Worm (Caenorhabditis elegans) whole organism, mixed stage, embryonic: ENCODE data around the gene srw-107.

Experiments
- M03D4.4 ChIP-seq: sonication (generic microtip); optimal IDR thresholded peaks from 2 replicates; lab custom pipeline; 2017; ENCODE audit warnings: mild to moderate bottlenecking, missing genetic modification characterization, missing compliant biosample characterization
- bed-3 ChIP-seq: fragments of 200-800 bp; sonication (Bioruptor generic); optimal IDR thresholded peaks from 3 replicates; lab custom pipeline; 2018; ENCODE audit warnings: mild to moderate bottlenecking, missing genetic modification characterization, moderate library complexity, missing compliant biosample characterization
- ceh-39 ChIP-seq: fragments of 150-350 bp; optimal IDR thresholded peaks from 2 replicates; lab custom pipeline; 2014; ENCODE audit warnings: missing biosample characterization, missing genetic modification characterization
- ceh-43 ChIP-seq: fragments of 200-800 bp; sonication (Bioruptor generic); optimal IDR thresholded peaks from 2 replicates; lab custom pipeline; 2018; ENCODE audit warnings: mild to moderate bottlenecking, missing genetic modification characterization, moderate library complexity, missing compliant biosample characterization
- ceh-83 ChIP-seq: fragments of 200-800 bp; sonication (Bioruptor generic); optimal IDR thresholded peaks from 2 replicates; lab custom pipeline; 2018; ENCODE audit warnings: mild to moderate bottlenecking, missing genetic modification characterization, missing compliant biosample characterization
- ces-1 ChIP-seq: fragments of 150-350 bp; optimal IDR thresholded peaks from 2 replicates; lab custom pipeline; 2014; ENCODE audit warnings: missing biosample characterization, missing genetic modification reagents, missing genetic modification characterization
- drap-1 ChIP-seq: fragments of 200-800 bp; sonication (Bioruptor generic); optimal IDR thresholded peaks from 3 replicates; lab custom pipeline; 2018; ENCODE audit warnings: mild to moderate bottlenecking, missing genetic modification characterization, missing compliant biosample characterization
- elt-1 ChIP-seq: sonication (generic microtip); optimal IDR thresholded peaks from 2 replicates; lab custom pipeline; 2017; ENCODE audit warnings: missing genetic modification characterization, mild to moderate bottlenecking, missing compliant biosample characterization, antibody characterized with exemption, moderate library complexity, borderline replicate concordance; ENCODE audit not compliant: insufficient read depth
- elt-3 ChIP-seq: fragments of 150-350 bp; optimal IDR thresholded peaks from 2 replicates; lab custom pipeline; 2014; ENCODE audit warnings: missing biosample characterization, missing genetic modification characterization
- flh-1 ChIP-seq: fragments of 200-800 bp; sonication (Bioruptor generic); optimal IDR thresholded peaks from 2 replicates; lab custom pipeline; 2018; ENCODE audit warnings: mild to moderate bottlenecking, missing genetic modification characterization, moderate library complexity, missing compliant biosample characterization
- ham-2 ChIP-seq: fragments of 200-800 bp; sonication (Bioruptor generic); optimal IDR thresholded peaks from 2 replicates; lab custom pipeline; 2018; ENCODE audit warnings: mild to moderate bottlenecking, missing genetic modification characterization, missing compliant biosample characterization
- hlh-1 ChIP-seq: fragments of 150-350 bp; optimal IDR thresholded peaks from 2 replicates; lab custom pipeline; 2014; ENCODE audit warnings: missing biosample characterization, missing genetic modification reagents, missing genetic modification characterization
- lin-13 ChIP-seq: fragments of 150-350 bp; optimal IDR thresholded peaks from 2 replicates; lab custom pipeline; 2014; ENCODE audit warnings: missing biosample characterization, missing genetic modification characterization
- lin-32 ChIP-seq: fragments of 200-800 bp; sonication (Bioruptor generic); optimal IDR thresholded peaks from 2 replicates; lab custom pipeline; 2018; ENCODE audit warnings: mild to moderate bottlenecking, missing genetic modification characterization, missing compliant biosample characterization
- mab-5 ChIP-seq: fragments of 150-350 bp; optimal IDR thresholded peaks from 2 replicates; lab custom pipeline; 2014; ENCODE audit warnings: missing biosample characterization, missing genetic modification characterization
- mls-2 ChIP-seq: sonication (generic microtip); optimal IDR thresholded peaks from 2 replicates; lab custom pipeline; 2016; ENCODE audit warnings: mild to moderate bottlenecking, missing genetic modification characterization, moderate library complexity, missing compliant biosample characterization
- nhr-12 ChIP-seq: fragments of 150-350 bp; optimal IDR thresholded peaks from 2 replicates; lab custom pipeline; 2014; ENCODE audit warnings: missing biosample characterization, missing genetic modification characterization
- nhr-2 ChIP-seq: fragments of 150-350 bp; optimal IDR thresholded peaks from 2 replicates; lab custom pipeline; 2014; ENCODE audit warnings: missing biosample characterization, missing genetic modification characterization
- nhr-28 ChIP-seq: fragments of 150-350 bp; optimal IDR thresholded peaks from 2 replicates; lab custom pipeline; 2014; ENCODE audit warnings: missing biosample characterization, missing genetic modification characterization
- nhr-76 ChIP-seq: sonication (generic microtip); optimal IDR thresholded peaks from 2 replicates; lab custom pipeline; 2017; ENCODE audit warnings: missing biosample characterization, missing genetic modification characterization
- pha-4 ChIP-seq: fragments of 150-350 bp; optimal IDR thresholded peaks from 2 replicates; lab custom pipeline; 2018; ENCODE audit warnings: missing biosample characterization, missing genetic modification reagents, missing genetic modification characterization
- sem-2 ChIP-seq: fragments of 200-800 bp; sonication (Bioruptor generic); optimal IDR thresholded peaks from 2 replicates; lab custom pipeline; 2018; ENCODE audit warnings: mild to moderate bottlenecking, missing genetic modification characterization, missing compliant biosample characterization
- sptf-1 ChIP-seq: sonication (generic microtip); optimal IDR thresholded peaks from 2 replicates; lab custom pipeline; 2017; ENCODE audit warnings: mild to moderate bottlenecking, missing genetic modification characterization, moderate library complexity, missing compliant biosample characterization
- tbx-8 ChIP-seq: fragments of 200-800 bp; sonication (Bioruptor generic); optimal IDR thresholded peaks from 2 replicates; lab custom pipeline; 2018; ENCODE audit warnings: mild to moderate bottlenecking, missing genetic modification characterization, moderate library complexity, missing compliant biosample characterization
- unc-120 ChIP-seq: sonication (generic microtip); optimal IDR thresholded peaks from 2 replicates; lab custom pipeline; 2017; ENCODE audit warnings: missing genetic modification characterization, missing compliant biosample characterization; ENCODE audit not compliant: poor library complexity, severe bottlenecking
- unc-62 ChIP-seq: fragments of 150-350 bp; optimal IDR thresholded peaks from 2 replicates; lab custom pipeline; 2014; ENCODE audit warnings: missing biosample characterization, missing genetic modification reagents, missing genetic modification characterization
- zip-8 ChIP-seq: fragments of 150-350 bp; optimal IDR thresholded peaks from 2 replicates; lab custom pipeline; 2014; ENCODE audit warnings: missing biosample characterization, missing genetic modification characterization
- ztf-11 ChIP-seq: fragments of 150-350 bp; optimal IDR thresholded peaks from 2 replicates; lab custom pipeline; 2014; ENCODE audit warnings: missing biosample characterization, missing genetic modification characterization

srw-107 gene

DNA sequence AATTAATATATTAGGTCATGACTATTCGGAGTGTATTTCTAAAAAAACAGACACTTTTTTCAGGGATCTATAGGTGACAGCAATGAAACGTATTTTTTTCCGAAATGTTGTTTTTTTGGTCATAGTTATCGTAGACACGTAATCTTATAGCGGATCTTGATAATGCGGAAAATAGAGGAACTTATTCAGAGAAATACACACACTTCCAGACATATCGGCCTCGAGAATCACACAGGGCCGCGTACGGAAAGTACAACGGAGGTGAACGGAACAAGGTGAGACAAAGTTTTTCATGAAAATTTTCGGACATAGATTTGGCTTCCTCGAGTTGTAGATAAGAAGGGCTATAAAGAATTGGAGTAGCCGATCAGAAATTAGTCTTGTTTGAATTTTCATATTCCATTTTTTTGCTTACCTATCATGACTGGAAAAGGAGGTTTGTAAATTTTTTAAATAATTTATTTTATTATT, 17.7 kb upstream of the srw-107 start, which contains the start of gene nhr-155:
nhr-155 (plus strand) TSS at position 421 of the 471 bp plus-strand sequence.
- TF ChIP-seq sem-2 (GFP tag; lab: Kevin White, UChicago) (no peak), sptf-1 (no peak), elt-1 (tag; lab: Kevin White, UChicago) (peak; percentile 77)

DNA sequence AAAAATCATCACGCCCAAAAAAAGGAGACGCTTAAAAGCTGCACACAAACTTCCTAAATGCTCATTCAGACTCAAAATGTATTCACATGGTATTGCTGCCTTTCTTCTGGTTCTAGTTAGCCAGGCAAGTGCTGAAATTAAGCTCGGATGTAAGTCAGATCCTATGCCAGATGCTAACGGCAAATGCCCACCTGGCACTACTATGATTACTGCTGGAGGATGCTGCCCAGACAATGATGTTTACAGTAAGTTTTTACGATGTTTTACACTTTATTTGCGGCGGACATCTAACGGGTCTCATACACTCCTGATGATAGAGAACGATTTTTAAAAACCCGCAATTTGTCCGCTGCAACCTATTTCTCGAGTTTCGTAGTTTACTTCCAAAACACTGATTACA, 15.2 kb upstream of the srw-107 start, which contains the start of gene C14C6.5:
C14C6.5 (plus strand) TSS at position 58 of the 400 bp plus-strand sequence.
- TF ChIP-seq tbx-8 (GFP tag; lab: Kevin White, UChicago) (no peak), unc-62 (GFP tag; lab: Kevin White, UChicago) (no peak), nhr-28 (tag; lab: Kevin White, UChicago) (no peak), mab-5 (tag; lab: Kevin White, UChicago) (no peak), drap-1 (GFP tag; lab: Kevin White, UChicago) (no peak), sptf-1 (no peak), nhr-76 (tag; lab: Kevin White, UChicago) (no peak), flh-1 (no peak), ceh-83 (GFP tag; lab: Kevin White, UChicago) (no peak), M03D4.4 (tag; lab: Kevin White, UChicago) (no peak), hlh-1 (tag; lab: Kevin White, UChicago) (no peak), elt-3 (no peak), zip-8 (tag; lab: Kevin White, UChicago) (no peak), unc-120 (no peak), nhr-2 (tag; lab: Kevin White, UChicago) (no peak), bed-3 (no peak), lin-32 (GFP tag; lab: Kevin White, UChicago) (no peak)

DNA sequence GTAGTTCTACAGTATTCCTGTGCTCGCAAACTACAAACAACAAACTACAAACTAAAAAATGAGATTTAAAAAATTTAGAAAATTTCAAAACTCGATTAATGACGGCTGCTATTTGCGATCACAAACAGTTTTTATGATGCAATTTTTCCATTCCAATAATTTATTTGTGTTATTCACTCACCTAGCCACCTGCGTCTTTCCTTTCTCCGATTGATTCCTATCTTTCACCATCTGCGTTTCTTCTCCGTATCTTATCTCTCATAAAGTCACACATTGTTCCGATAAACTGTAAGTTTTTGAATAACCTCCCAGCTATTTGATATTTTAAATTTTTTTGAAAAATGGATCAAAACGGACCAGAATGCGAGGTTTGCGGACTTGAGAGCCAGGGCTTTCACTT, 12.8 kb upstream of the srw-107 start, which contains the start of gene nhr-132:
nhr-132 (plus strand) TSS at position 271 of the 400 bp plus-strand sequence.
- TF ChIP-seq elt-1 (tag; lab: Kevin White, UChicago) (peak; percentile 3), nhr-76 (tag; lab: Kevin White, UChicago) (no peak)

ce11 chrV:532046-532445, 10.6 kb upstream of the srw-107 start, which contains the start of gene nhr-58:
Gene nhr-58 (plus strand): TSS chrV:532259.
- TF ChIP-seq mls-2 (tag; lab: Kevin White, UChicago) (peak; percentile 2), unc-120 (peak; percentile 27), bed-3 (no peak), elt-1 (tag; lab: Kevin White, UChicago) (peak; percentile 54), zip-8 (tag; lab: Kevin White, UChicago) (no peak), pha-4 (tag; lab: Kevin White, UChicago) (peak; percentile 17), elt-3 (peak; percentile 83), ces-1 (GFP tag; lab: Kevin White, UChicago) (peak; percentile 61), ceh-83 (GFP tag; lab: Kevin White, UChicago) (no peak), ham-2 (peak; percentile 59)

- no peak for TF ChIP-seq ceh-39 (tag; lab: Kevin White, UChicago)
- no peak for TF ChIP-seq ceh-83 (GFP tag; lab: Kevin White, UChicago)
- TF ChIP-seq flh-1 = no peak
- no peak for TF ChIP-seq lin-13 (tag; lab: Kevin White, UChicago)
- no peak for TF ChIP-seq ztf-11 (tag; lab: Kevin White, UChicago)
- TF ChIP-seq nhr-12 (tag; lab: Kevin White, UChicago) = no peak
- TF ChIP-seq ceh-43 (GFP tag; lab: Kevin White, UChicago) = no peak
- TF ChIP-seq pha-4 (tag; lab: Kevin White, UChicago) = no peak
- no peak for TF ChIP-seq elt-3
- TF ChIP-seq nhr-2 (tag; lab: Kevin White, UChicago) = no peak
- TF ChIP-seq sptf-1 = no peak
Observed at ce11 chrV:527602-528001, 6.2 kb upstream of the srw-107 start, which contains the start of gene srw-108. Gene srw-108 (plus strand): TSS chrV:527902.

- TF ChIP-seq nhr-12 (tag; lab: Kevin White, UChicago) (no peak), mls-2 (tag; lab: Kevin White, UChicago) (no peak), drap-1 (GFP tag; lab: Kevin White, UChicago) (no peak), ztf-11 (tag; lab: Kevin White, UChicago) (no peak), zip-8 (tag; lab: Kevin White, UChicago) (no peak), sptf-1 (no peak), ceh-83 (GFP tag; lab: Kevin White, UChicago) (no peak), bed-3 (no peak), tbx-8 (GFP tag; lab: Kevin White, UChicago) (no peak), elt-3 (no peak)
Observed at ce11 chrV:525040-525439, 3.6 kb upstream of the srw-107 start, which contains the start of gene R11G11.16. Gene R11G11.16 (minus strand): TSS chrV:525140.
